Worm (Caenorhabditis elegans) whole organism, mixed stage, embryonic: ENCODE data around the gene dod-19.

Experiments used
- ces-1 ChIP-seq: fragments of 150-350 bp; optimal IDR thresholded peaks from 2 replicates; lab custom pipeline; 2014; ENCODE audit warnings: missing biosample characterization, missing genetic modification reagents, missing genetic modification characterization
- cnd-1 ChIP-seq: fragments of 200-800 bp; sonication (Bioruptor generic); optimal IDR thresholded peaks from 2 replicates; lab custom pipeline; 2018; ENCODE audit warnings: mild to moderate bottlenecking, missing genetic modification characterization, missing compliant biosample characterization
- elt-1 ChIP-seq: sonication (generic microtip); optimal IDR thresholded peaks from 2 replicates; lab custom pipeline; 2017; ENCODE audit warnings: missing genetic modification characterization, mild to moderate bottlenecking, missing compliant biosample characterization, antibody characterized with exemption, moderate library complexity, borderline replicate concordance; ENCODE audit not compliant: insufficient read depth
- elt-3 ChIP-seq: fragments of 150-350 bp; optimal IDR thresholded peaks from 2 replicates; lab custom pipeline; 2014; ENCODE audit warnings: missing biosample characterization, missing genetic modification characterization
- lin-13 ChIP-seq: fragments of 150-350 bp; optimal IDR thresholded peaks from 2 replicates; lab custom pipeline; 2014; ENCODE audit warnings: missing biosample characterization, missing genetic modification characterization
- mab-5 ChIP-seq: fragments of 150-350 bp; optimal IDR thresholded peaks from 2 replicates; lab custom pipeline; 2014; ENCODE audit warnings: missing biosample characterization, missing genetic modification characterization
- nhr-12 ChIP-seq: fragments of 150-350 bp; optimal IDR thresholded peaks from 2 replicates; lab custom pipeline; 2014; ENCODE audit warnings: missing biosample characterization, missing genetic modification characterization
- nhr-237 ChIP-seq: fragments of 150-350 bp; optimal IDR thresholded peaks from 2 replicates; lab custom pipeline; 2014; ENCODE audit warnings: missing biosample characterization, missing genetic modification characterization
- nhr-76 ChIP-seq: sonication (generic microtip); optimal IDR thresholded peaks from 2 replicates; lab custom pipeline; 2017; ENCODE audit warnings: missing biosample characterization, missing genetic modification characterization
- unc-62 ChIP-seq: fragments of 150-350 bp; optimal IDR thresholded peaks from 2 replicates; lab custom pipeline; 2014; ENCODE audit warnings: missing biosample characterization, missing genetic modification reagents, missing genetic modification characterization
- ztf-11 ChIP-seq: fragments of 150-350 bp; optimal IDR thresholded peaks from 2 replicates; lab custom pipeline; 2014; ENCODE audit warnings: missing biosample characterization, missing genetic modification characterization

DNA sequence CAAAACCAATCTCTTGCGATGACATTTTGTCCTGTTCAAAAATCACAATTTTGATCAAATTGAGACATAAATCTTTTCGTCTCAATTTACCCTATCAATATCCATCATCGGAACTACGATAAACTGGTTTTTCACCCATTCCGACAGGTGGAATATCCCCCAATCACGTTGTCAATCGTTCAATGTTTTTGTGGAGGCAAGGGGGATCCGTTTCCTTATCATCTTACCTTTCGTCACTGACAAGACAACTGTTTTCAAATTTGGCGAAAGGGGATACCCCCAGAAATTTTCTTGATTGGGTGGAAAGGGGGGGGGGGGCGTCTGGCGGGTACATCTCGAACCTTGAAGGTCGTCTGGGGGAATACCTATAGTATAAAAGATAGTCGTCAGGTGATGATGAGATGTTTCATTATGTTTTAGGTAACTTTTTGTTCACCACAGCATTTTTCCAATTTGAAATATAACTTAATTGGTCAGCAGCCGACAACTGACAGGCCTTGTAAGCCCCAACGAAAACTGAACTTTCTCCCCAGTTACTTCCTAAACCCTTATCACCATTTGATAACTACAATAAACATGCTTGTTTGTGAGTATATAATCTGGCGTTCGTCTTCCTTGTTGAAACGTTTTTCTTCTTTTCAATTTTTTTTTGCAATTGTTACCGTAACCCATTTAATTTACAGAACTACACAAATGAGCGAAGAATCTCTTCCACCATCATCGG, 33.2 kb downstream of the dod-19 start, which contains the start of gene ZK6.8:
- no peak for TF ChIP-seq nhr-76 (tag; lab: Kevin White, UChicago)
- TF ChIP-seq elt-3 (tag; lab: Kevin White, UChicago), result no peak
- no peak for TF ChIP-seq nhr-12 (tag; lab: Kevin White, UChicago)
- TF ChIP-seq nhr-237 (tag; lab: Kevin White, UChicago), result no peak
- no peak for TF ChIP-seq unc-62
- TF ChIP-seq mab-5, result no peak
- TF ChIP-seq elt-1 (tag; lab: Kevin White, UChicago), result no peak
- no peak for TF ChIP-seq cnd-1 (tag; lab: Kevin White, UChicago)
- TF ChIP-seq ces-1 (GFP tag; lab: Kevin White, UChicago), result no peak
- TF ChIP-seq lin-13, result no peak
- TF ChIP-seq ztf-11 (tag; lab: Kevin White, UChicago), result no peak
